Worm (Caenorhabditis elegans) whole organism, L4 larva: ENCODE measurements around the gene ver-1.

Experiments used
- F49E8.2 ChIP-seq: sonication (generic microtip); optimal IDR thresholded peaks from 2 replicates; lab custom pipeline; 2016; ENCODE audit warnings: missing compliant biosample characterization, mild to moderate bottlenecking, missing genetic modification characterization, borderline replicate concordance
- ceh-28 ChIP-seq: fragments of 150-350 bp; optimal IDR thresholded peaks from 2 replicates; lab custom pipeline; 2014; ENCODE audit warnings: missing biosample characterization, missing genetic modification reagents, missing genetic modification characterization
- ces-1 ChIP-seq: fragments of 150-350 bp; sonication (generic microtip); optimal IDR thresholded peaks from 4 replicates; lab custom pipeline; 2014; ENCODE audit warnings: missing biosample characterization, missing genetic modification reagents, missing genetic modification characterization
- cey-2 ChIP-seq: sonication (generic microtip); optimal IDR thresholded peaks from 3 replicates; lab custom pipeline; 2017; ENCODE audit warnings: missing genetic modification characterization, mild to moderate bottlenecking, missing compliant biosample characterization, antibody characterized with exemption, borderline replicate concordance; ENCODE audit not compliant: insufficient read depth
- hlh-30 ChIP-seq: sonication (generic microtip); optimal IDR thresholded peaks from 2 replicates; lab custom pipeline; 2017; ENCODE audit warnings: antibody characterized with exemption, mild to moderate bottlenecking, missing genetic modification characterization, missing compliant biosample characterization; ENCODE audit not compliant: insufficient read depth
- lin-39 ChIP-seq: fragments of 150-350 bp; optimal IDR thresholded peaks from 2 replicates; lab custom pipeline; 2014; ENCODE audit warnings: missing biosample characterization, missing genetic modification reagents, missing genetic modification characterization

DNA sequence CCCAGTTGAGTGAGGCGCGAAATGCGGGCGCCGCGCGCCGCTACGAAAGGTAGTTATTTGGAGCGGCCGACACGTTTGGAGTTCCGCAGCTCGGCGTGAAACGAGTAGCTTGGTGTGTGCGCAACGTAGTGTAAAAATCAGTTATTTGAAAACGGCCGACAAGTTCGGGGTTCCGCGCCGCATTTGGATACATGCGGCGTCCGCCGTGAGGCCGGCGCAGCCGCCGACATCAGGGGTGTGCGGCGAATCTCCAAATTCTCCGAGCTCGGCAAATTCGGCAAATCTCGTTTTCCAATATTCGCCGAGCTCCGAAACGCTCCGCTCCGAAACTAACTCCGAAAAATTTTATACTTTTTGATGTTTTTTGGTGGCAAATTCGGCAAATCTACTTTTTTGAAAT is 1.4 kb downstream of the ver-1 start:
- TF ChIP-seq lin-39 (tag; lab: Kevin White, UChicago) (no peak), F49E8.2 (tag; lab: Kevin White, UChicago) (no peak), cey-2 (tag; lab: Kevin White, UChicago) (no peak), ceh-28 (tag; lab: Kevin White, UChicago) (no peak), hlh-30 (tag; lab: Kevin White, UChicago) (no peak), ces-1 (no peak)
